Fruit fly (Drosophila melanogaster) whole organism, prepupa: Measurements from ENCODE around the gene Vm26Ab.
A peak's percentile ranks its signal among the peaks of the same experiment; 100 is the strongest.

Source experiments
- CG10631 ChIP-seq: fragments of 200-800 bp; sonication (Bioruptor generic); optimal IDR thresholded peaks from 2 replicates; lab custom pipeline; 2016; ENCODE audit warnings: missing biosample characterization, missing genetic modification characterization
- CG10669 ChIP-seq: fragments of 200-800 bp; sonication (Bioruptor generic); optimal IDR thresholded peaks from 3 replicates; lab custom pipeline; 2018; ENCODE audit warnings: missing biosample characterization, mild to moderate bottlenecking, missing genetic modification characterization, moderate library complexity
- CG11762 ChIP-seq: fragments of 200-800 bp; sonication (Bioruptor generic); optimal IDR thresholded peaks from 3 replicates; lab custom pipeline; 2016; ENCODE audit warnings: missing biosample characterization, missing genetic modification characterization; ENCODE audit not compliant: insufficient read depth
- CG3032 ChIP-seq: fragments of 200-800 bp; optimal IDR thresholded peaks from 2 replicates; lab custom pipeline; 2019; ENCODE audit warnings: missing biosample characterization, mild to moderate bottlenecking, missing genetic modification characterization, moderate library complexity
- CG31627 ChIP-seq: fragments of 200-800 bp; sonication (Bioruptor generic); optimal IDR thresholded peaks from 3 replicates; lab custom pipeline; 2016; ENCODE audit warnings: missing biosample characterization, missing genetic modification characterization
- CG32006 ChIP-seq: fragments of 200-800 bp; sonication (Bioruptor generic); optimal IDR thresholded peaks from 3 replicates; lab custom pipeline; 2017; ENCODE audit warnings: missing biosample characterization, mild to moderate bottlenecking, missing genetic modification characterization
- CG6808 ChIP-seq: fragments of 200-800 bp; sonication (Bioruptor generic); optimal IDR thresholded peaks from 3 replicates; lab custom pipeline; 2017; ENCODE audit warnings: missing biosample characterization, missing genetic modification characterization, mild to moderate bottlenecking, moderate library complexity, missing genetic modification reagents
- CG7368 ChIP-seq: fragments of 200-800 bp; sonication (Bioruptor generic); optimal IDR thresholded peaks from 3 replicates; lab custom pipeline; 2016; ENCODE audit warnings: missing biosample characterization, missing genetic modification characterization
- CG8119 ChIP-seq: fragments of 200-800 bp; sonication (Bioruptor generic); IDR thresholded peaks from 3 replicates; pipeline ENCODE4 v1.3.6; 2022; ENCODE audit warnings: missing biosample characterization, missing genetic modification characterization
- CG8319 ChIP-seq: fragments of 200-800 bp; sonication (Bioruptor generic); optimal IDR thresholded peaks from 3 replicates; lab custom pipeline; 2016; ENCODE audit warnings: missing biosample characterization, missing genetic modification characterization
- CG8632 ChIP-seq: fragments of 200-800 bp; sonication (Bioruptor generic); optimal IDR thresholded peaks from 3 replicates; lab custom pipeline; 2016; ENCODE audit warnings: missing biosample characterization, missing genetic modification characterization
- CG9139 ChIP-seq: fragments of 200-800 bp; sonication (Bioruptor generic); optimal IDR thresholded peaks from 3 replicates; lab custom pipeline; 2017; ENCODE audit warnings: missing biosample characterization, mild to moderate bottlenecking, missing genetic modification characterization
- Eip75B ChIP-seq: fragments of 200-800 bp; sonication (Bioruptor generic); optimal IDR thresholded peaks from 3 replicates; lab custom pipeline; 2016; ENCODE audit warnings: missing biosample characterization, missing genetic modification characterization
- Eip78C ChIP-seq: fragments of 200-800 bp; sonication (Bioruptor generic); peaks from one replicate; lab custom pipeline; 2016; ENCODE audit warnings: missing biosample characterization, missing genetic modification characterization
- Ets96B ChIP-seq: fragments of 200-800 bp; optimal IDR thresholded peaks from 2 replicates; lab custom pipeline; 2019; ENCODE audit warnings: missing biosample characterization, mild to moderate bottlenecking, missing genetic modification characterization, moderate library complexity
- Gug ChIP-seq: fragments of 200-800 bp; sonication (Bioruptor generic); IDR thresholded peaks from 2 replicates; pipeline ENCODE4 v1.3.6; 2022; ENCODE audit warnings: missing biosample characterization, missing genetic modification characterization
- Hr38 ChIP-seq: sonication (Bioruptor generic); optimal IDR thresholded peaks from 2 replicates; lab custom pipeline; 2016; ENCODE audit warnings: missing biosample characterization, missing genetic modification characterization
- Hr39 ChIP-seq: fragments of 200-800 bp; sonication (Bioruptor generic); optimal IDR thresholded peaks from 2 replicates; lab custom pipeline; 2016; ENCODE audit warnings: missing biosample characterization, missing genetic modification characterization
- Met ChIP-seq: fragments of 200-800 bp; sonication (Bioruptor generic); optimal IDR thresholded peaks from 3 replicates; lab custom pipeline; 2016; ENCODE audit warnings: missing biosample characterization, missing genetic modification characterization
- Sox14 ChIP-seq: fragments of 200-800 bp; sonication (Bioruptor generic); optimal IDR thresholded peaks from 3 replicates; lab custom pipeline; 2016; ENCODE audit warnings: missing biosample characterization, missing genetic modification characterization
- Sox15 ChIP-seq: fragments of 200-800 bp; sonication (Bioruptor generic); optimal IDR thresholded peaks from 3 replicates; lab custom pipeline; 2016; ENCODE audit warnings: missing biosample characterization, missing genetic modification characterization
- achi ChIP-seq: fragments of 200-800 bp; sonication (Bioruptor generic); optimal IDR thresholded peaks from 3 replicates; lab custom pipeline; 2016; ENCODE audit warnings: missing biosample characterization, missing genetic modification characterization
- acj6 ChIP-seq: fragments of 200-800 bp; sonication (Bioruptor generic); optimal IDR thresholded peaks from 3 replicates; lab custom pipeline; 2016; ENCODE audit warnings: missing biosample characterization, missing genetic modification characterization
- fd59A ChIP-seq: fragments of 200-800 bp; sonication (Bioruptor generic); optimal IDR thresholded peaks from 2 replicates; lab custom pipeline; 2017; ENCODE audit warnings: missing biosample characterization, mild to moderate bottlenecking, missing genetic modification characterization, missing genetic modification reagents
- fd85E ChIP-seq: fragments of 200-800 bp; sonication (Bioruptor generic); optimal IDR thresholded peaks from 3 replicates; lab custom pipeline; 2016; ENCODE audit warnings: missing biosample characterization, missing genetic modification characterization
- fkh ChIP-seq: fragments of 200-800 bp; sonication (Bioruptor generic); optimal IDR thresholded peaks from 3 replicates; lab custom pipeline; 2017; ENCODE audit warnings: missing biosample characterization, mild to moderate bottlenecking, missing genetic modification characterization, moderate library complexity
- lz ChIP-seq: fragments of 200-800 bp; sonication (Bioruptor generic); optimal IDR thresholded peaks from 3 replicates; lab custom pipeline; 2016; ENCODE audit warnings: missing biosample characterization, missing genetic modification characterization
- pdm3 ChIP-seq: fragments of 200-800 bp; sonication (Bioruptor generic); optimal IDR thresholded peaks from 3 replicates; lab custom pipeline; 2016; ENCODE audit warnings: missing biosample characterization, missing genetic modification characterization
- salr ChIP-seq, 2 experiments: fragments of 200-800 bp; sonication (Bioruptor generic); optimal IDR thresholded peaks; 3 replicates each; lab custom pipeline; 2016 to 2018; ENCODE audit warnings: missing biosample characterization in 2 of 2, missing genetic modification characterization in 2 of 2, mild to moderate bottlenecking in 1 of 2
- ss ChIP-seq, 2 experiments: fragments of 200-800 bp; sonication (Bioruptor generic); optimal IDR thresholded peaks; 2 replicates in 1 of 2; 3 replicates in 1 of 2; lab custom pipeline; 2017 to 2018; ENCODE audit warnings: mild to moderate bottlenecking in 2 of 2, missing biosample characterization in 2 of 2, missing genetic modification characterization in 2 of 2, moderate library complexity in 1 of 2
- svp ChIP-seq: fragments of 200-800 bp; sonication (Bioruptor generic); peaks from one replicate; lab custom pipeline; 2016; ENCODE audit warnings: missing biosample characterization, missing genetic modification characterization

Vm26Ab gene

DNA sequence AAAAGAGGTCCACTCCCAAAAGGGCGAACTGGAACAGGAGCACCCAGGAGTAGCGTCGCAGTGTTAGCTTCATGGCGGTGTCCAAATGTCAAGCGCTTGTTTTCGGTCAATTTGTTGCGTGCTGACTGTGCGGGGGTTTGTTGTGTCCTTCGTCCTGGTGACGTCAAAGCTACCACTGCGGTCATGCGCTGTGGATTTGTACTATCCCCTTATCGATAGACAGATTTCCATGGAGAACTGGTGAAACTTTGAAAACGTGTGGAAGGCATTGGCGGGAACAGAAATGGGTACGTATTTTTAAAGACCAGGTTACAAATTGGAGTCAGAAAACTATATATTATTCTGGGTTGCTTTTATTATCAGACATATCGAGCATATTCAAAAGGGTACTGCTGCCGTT is 651 bp upstream of the Vm26Ab start, which contains the start of gene CG13999:
CG13999 (minus strand) TSS at position 314 of the 400 bp plus-strand sequence.
- TF ChIP-seq Eip75B, result no peak
- no peak for TF ChIP-seq acj6
- no peak for TF ChIP-seq CG6808 (GFP tag; lab: Kevin White, UChicago)
- no peak for TF ChIP-seq CG10631
- no peak for TF ChIP-seq fkh (GFP tag; lab: Kevin White, UChicago)
- no peak for TF ChIP-seq CG10669 (GFP tag; lab: Kevin White, UChicago)
- TF ChIP-seq lz, result no peak
- TF ChIP-seq CG3032 (tag; lab: Kevin White, UChicago), result no peak
- no peak for TF ChIP-seq CG31627 (GFP tag; lab: Kevin White, UChicago)
- TF ChIP-seq CG11762 (GFP tag; lab: Kevin White, UChicago), result no peak
- no peak for TF ChIP-seq fd85E
- no peak for TF ChIP-seq Ets96B (tag; lab: Kevin White, UChicago)

DNA sequence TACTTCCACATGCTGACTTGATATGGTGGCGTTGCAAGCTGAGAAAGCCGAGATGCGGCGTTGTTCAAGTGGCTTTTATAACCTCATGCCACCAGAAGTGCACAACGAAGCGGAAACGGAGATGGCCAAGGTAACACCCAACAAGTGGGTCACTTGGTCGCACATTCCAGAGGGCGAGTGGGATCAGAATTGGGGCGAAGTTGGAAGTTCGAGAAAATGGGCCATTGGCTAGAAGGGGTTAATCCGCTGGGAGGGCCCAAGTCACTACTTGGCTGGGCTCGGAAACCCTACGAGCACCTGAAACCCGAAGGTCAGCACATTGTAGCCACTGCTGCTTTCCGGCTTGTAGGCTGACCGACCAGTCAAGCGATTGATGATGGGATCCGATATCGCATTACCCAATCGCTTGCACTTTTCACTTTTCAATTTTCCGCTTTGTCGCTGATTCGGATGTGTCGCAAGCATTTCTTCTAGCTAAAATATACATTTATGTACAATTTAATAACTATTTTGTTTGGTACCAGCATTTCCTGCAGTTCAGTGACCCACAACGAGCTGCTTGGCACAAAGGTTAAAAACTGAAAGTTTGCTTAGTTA is 1.9 kb downstream of the Vm26Ab start, which contains the start of gene Vm26Ac:
Vm26Ac (minus strand) TSS at position 51 of the 597 bp plus-strand sequence.
- TF ChIP-seq CG32006 (GFP tag; lab: Kevin White, UChicago) (no peak), Hr38 (GFP tag; lab: Kevin White, UChicago) (no peak), Gug (GFP tag; lab: Robert Waterston, UW) (no peak)

dm6 chr2L:5959863-5960658 is 3.3 kb downstream of the Vm26Ab start, which contains the start of gene Vm26Aa:
Vm26Aa (minus strand) TSS chr2L:5960340.
- TF ChIP-seq CG31627 (GFP tag; lab: Kevin White, UChicago), result no peak
- TF ChIP-seq CG10631, result no peak
- TF ChIP-seq fd59A (GFP tag; lab: Kevin White, UChicago), result no peak
- TF ChIP-seq CG11762 (GFP tag; lab: Kevin White, UChicago), result no peak
- TF ChIP-seq Hr39 (GFP tag; lab: Kevin White, UChicago), result no peak

DNA sequence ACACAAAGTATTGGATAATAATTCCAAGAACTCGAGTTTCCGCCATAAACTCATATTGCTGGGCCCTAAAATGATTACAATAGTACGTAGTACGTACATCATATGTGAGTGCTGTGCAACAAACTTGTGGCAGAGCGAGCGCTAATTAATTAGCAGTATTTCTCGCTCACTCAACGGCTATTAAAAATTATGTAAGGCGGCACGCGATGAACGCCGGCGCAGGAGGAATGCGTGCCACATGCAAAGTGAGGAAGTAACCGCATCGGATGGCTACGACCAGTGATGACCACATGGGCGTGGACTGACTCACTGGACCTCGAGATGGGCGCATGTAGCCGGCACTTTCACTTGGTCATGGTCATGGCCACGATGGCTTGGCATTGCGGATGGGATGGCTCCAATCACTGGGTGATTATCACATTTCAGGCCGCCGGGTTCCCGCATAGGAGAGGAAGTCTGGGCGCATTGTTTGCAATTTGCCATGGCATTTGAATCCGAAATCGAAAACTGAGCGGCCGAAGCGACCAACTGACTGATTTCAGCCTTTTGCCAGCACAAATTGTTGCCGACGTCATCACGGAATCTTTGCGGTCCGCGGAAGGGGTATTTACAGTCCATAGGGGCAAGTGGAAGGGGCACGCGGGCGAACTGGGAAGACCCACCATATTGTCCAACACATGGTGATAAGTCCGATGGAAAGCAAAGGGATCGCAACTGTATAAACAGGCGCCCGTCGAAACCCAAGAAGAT is 4.5 kb downstream of the Vm26Ab start:
- TF ChIP-seq ss (GFP tag; optimal IDR thresholded peaks at IDR 0.05; lab: Kevin White, UChicago), result peak in 1 of 2 experiments; percentile 98
- no peak for TF ChIP-seq CG32006 (GFP tag; lab: Kevin White, UChicago)
- no peak for TF ChIP-seq CG3032 (tag; lab: Kevin White, UChicago)
- no peak for TF ChIP-seq CG7368 (GFP tag; lab: Kevin White, UChicago)
- TF ChIP-seq CG8119, result no peak

dm6 chr2L:5963251-5963650 is 6.4 kb downstream of the Vm26Ab start:
- TF ChIP-seq CG3032 (tag; lab: Kevin White, UChicago) (no peak), CG8632 (no peak), svp (GFP tag; lab: Kevin White, UChicago) (no peak), CG8319 (no peak), achi (GFP tag; lab: Kevin White, UChicago) (no peak), Met (GFP tag; lab: Kevin White, UChicago) (no peak)

dm6 chr2L:5964211-5964610 is 7.4 kb downstream of the Vm26Ab start:
- TF ChIP-seq Sox14 (GFP tag; lab: Kevin White, UChicago) (no peak), Eip78C (no peak), CG6808 (GFP tag; lab: Kevin White, UChicago) (no peak), pdm3 (GFP tag; lab: Kevin White, UChicago) (no peak), achi (GFP tag; lab: Kevin White, UChicago) (no peak), CG8632 (no peak), Hr39 (GFP tag; lab: Kevin White, UChicago) (no peak), salr (GFP tag; optimal IDR thresholded peaks at IDR 0.05; lab: Kevin White, UChicago) (no peak), CG9139 (GFP tag; lab: Kevin White, UChicago) (no peak), CG7368 (GFP tag; lab: Kevin White, UChicago) (no peak), Hr38 (GFP tag; lab: Kevin White, UChicago) (no peak), Sox15 (GFP tag; lab: Kevin White, UChicago) (no peak)
